1 fruit fly cellular context compared by ENCODE assay signal in the genomic region with DNA sequence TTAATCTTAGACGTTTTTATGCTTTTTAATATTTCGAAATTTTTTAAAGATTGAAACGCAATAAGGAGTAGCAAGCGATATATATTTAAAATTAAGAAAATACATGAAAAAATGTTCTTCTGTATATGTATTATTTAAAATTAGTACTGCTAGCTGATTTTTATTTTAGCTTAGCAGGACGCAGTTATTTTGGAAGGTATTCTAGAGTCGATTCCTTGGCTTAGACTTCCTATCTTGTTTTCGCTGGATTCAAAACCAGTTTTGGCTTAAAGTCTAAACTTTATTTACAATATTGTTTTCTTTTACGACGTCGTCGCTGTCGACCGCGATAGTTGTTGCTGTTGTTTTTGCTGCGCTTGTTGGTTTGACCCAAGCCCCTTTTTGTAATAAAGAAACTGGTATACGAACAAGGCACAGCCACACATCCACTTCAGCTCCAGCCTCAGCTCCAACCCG.
TF ChIP-seq lines count a peak whose summit lies in the region.

No protein-coding gene starts in this region.

TF ChIP-seq in whole organism, embryonic, 481 proteins besides CTCF, POLR2A, EP300 and RAD21 (continued from another document and continues in another):
- TF ChIP-seq CG43689 (GFP tag; IDR thresholded peaks at IDR 0.05; lab: Robert Waterston, UW) (0 out of 2 replicates have a peak, but pooled peaks have one; percentile 26), Bteb2 (GFP tag; optimal IDR thresholded peaks at IDR 0.05; lab: Kevin White, UChicago) (no peak), CG13894 (tag; optimal IDR thresholded peaks at IDR 0.05; lab: Kevin White, UChicago) (peak; percentile 29), tap (tag; optimal IDR thresholded peaks at IDR 0.05; lab: Kevin White, UChicago) (peak; percentile 61), CG10462 (GFP tag; optimal IDR thresholded peaks at IDR 0.05; lab: Kevin White, UChicago) (peak; percentile 1), repo (GFP tag; optimal IDR thresholded peaks at IDR 0.05; lab: Kevin White, UChicago) (no peak), gsb-n (tag; optimal IDR thresholded peaks at IDR 0.05; lab: Kevin White, UChicago) (peak; percentile 52), cad (GFP tag; optimal IDR thresholded peaks at IDR 0.05; lab: Kevin White, UChicago) (no peak), wek (GFP tag; optimal IDR thresholded peaks at IDR 0.05; lab: Kevin White, UChicago) (no peak), Doc3 (GFP tag; IDR thresholded peaks at IDR 0.05; lab: Robert Waterston, UW; ENCODE audit: partially characterized antibody) (no peak), dimm (GFP tag; IDR thresholded peaks at IDR 0.05; lab: Robert Waterston, UW) (no peak), Doc2 (GFP tag; IDR thresholded peaks at IDR 0.05; lab: Robert Waterston, UW) (no peak), jigr1 (GFP tag; IDR thresholded peaks at IDR 0.05; lab: Robert Waterston, UW) (peak; percentile 61; the same call in 1 of the 3 replicates), CG31388 (GFP tag; optimal IDR thresholded peaks at IDR 0.05; lab: Kevin White, UChicago) (no peak), bigmax (GFP tag; optimal IDR thresholded peaks at IDR 0.05; lab: Kevin White, UChicago) (no peak), Trl (optimal IDR thresholded peaks at IDR 0.05; lab: Kevin White, UChicago) (no peak), Trl (GFP tag; optimal IDR thresholded peaks at IDR 0.05; lab: Kevin White, UChicago) (no peak), Dfd (GFP tag; optimal IDR thresholded peaks at IDR 0.05; lab: Kevin White, UChicago) (no peak), CG3163 (GFP tag; optimal IDR thresholded peaks at IDR 0.05; lab: Kevin White, UChicago) (no peak), PHDP (tag; optimal IDR thresholded peaks at IDR 0.05; lab: Kevin White, UChicago) (peak; percentile 59), CG7987 (GFP tag; optimal IDR thresholded peaks at IDR 0.05; lab: Kevin White, UChicago) (no peak), CG5180 (GFP tag; optimal IDR thresholded peaks at IDR 0.05; lab: Kevin White, UChicago) (peak; percentile 53), CG12769 (tag; optimal IDR thresholded peaks at IDR 0.05; lab: Kevin White, UChicago) (peak; percentile 38), CG17361 (GFP tag; IDR thresholded peaks at IDR 0.05; lab: Robert Waterston, UW) (no peak; the same call in 2 of the 3 replicates), CG3995 (GFP tag; optimal IDR thresholded peaks at IDR 0.05; lab: Kevin White, UChicago) (no peak), shn (GFP tag; optimal IDR thresholded peaks at IDR 0.05; lab: Kevin White, UChicago) (no peak), run (tag; optimal IDR thresholded peaks at IDR 0.05; lab: Kevin White, UChicago) (no peak), Bdp1 (GFP tag; optimal IDR thresholded peaks at IDR 0.05; lab: Kevin White, UChicago) (no peak), luna (GFP tag; optimal IDR thresholded peaks at IDR 0.05; lab: Kevin White, UChicago) (no peak), TFAM (GFP tag; optimal IDR thresholded peaks at IDR 0.05; lab: Kevin White, UChicago) (no peak), CG7786 (GFP tag; optimal IDR thresholded peaks at IDR 0.05; lab: Kevin White, UChicago) (no peak), CG10366 (GFP tag; IDR thresholded peaks at IDR 0.05; lab: Robert Waterston, UW) (peak; percentile 55), CG9727 (GFP tag; optimal IDR thresholded peaks at IDR 0.05; lab: Kevin White, UChicago) (peak; percentile 30), CG2889 (GFP tag; IDR thresholded peaks at IDR 0.05; lab: Robert Waterston, UW) (no peak; the same call in 2 of the 3 replicates), p53 (GFP tag; optimal IDR thresholded peaks at IDR 0.05; lab: Kevin White, UChicago) (no peak), vnd (GFP tag; IDR thresholded peaks at IDR 0.05; lab: Robert Waterston, UW; ENCODE audit: partially characterized antibody) (no peak), jumu (GFP tag; optimal IDR thresholded peaks at IDR 0.05; lab: Kevin White, UChicago) (no peak), eyg (GFP tag; optimal IDR thresholded peaks at IDR 0.05; lab: Kevin White, UChicago) (no peak), Sox102F (GFP tag; optimal IDR thresholded peaks at IDR 0.05; lab: Kevin White, UChicago) (peak; percentile 58), CG7928 (GFP tag; optimal IDR thresholded peaks at IDR 0.05; lab: Kevin White, UChicago) (no peak), chif (GFP tag; optimal IDR thresholded peaks at IDR 0.05; lab: Kevin White, UChicago) (no peak), CG4730 (GFP tag; IDR thresholded peaks at IDR 0.05; lab: Robert Waterston, UW) (peak; percentile 42; the same call in 1 of the 2 replicates), Kr (GFP tag; optimal IDR thresholded peaks at IDR 0.05; lab: Kevin White, UChicago) (no peak), BEAF-32 (GFP tag; optimal IDR thresholded peaks at IDR 0.05; lab: Kevin White, UChicago) (no peak), fd64A (GFP tag; optimal IDR thresholded peaks at IDR 0.05; lab: Kevin White, UChicago) (no peak), twi (tag; optimal IDR thresholded peaks at IDR 0.05; lab: Kevin White, UChicago) (no peak), Gsc (GFP tag; IDR thresholded peaks at IDR 0.05; lab: Robert Waterston, UW) (no peak), Antp (GFP tag; optimal IDR thresholded peaks at IDR 0.05; lab: Kevin White, UChicago) (no peak), CG6272 (GFP tag; IDR thresholded peaks at IDR 0.05; lab: Robert Waterston, UW) (0 out of 2 replicates have a peak, but pooled peaks have one; percentile 16), zen (tag; optimal IDR thresholded peaks at IDR 0.05; lab: Kevin White, UChicago) (no peak), CG2678 (tag; optimal IDR thresholded peaks at IDR 0.05; lab: Kevin White, UChicago) (peak; percentile 79), Tbp (GFP tag; optimal IDR thresholded peaks at IDR 0.05; lab: Kevin White, UChicago) (no peak), CG9609 (GFP tag; optimal IDR thresholded peaks at IDR 0.05; lab: Kevin White, UChicago) (no peak), gcm (GFP tag; optimal IDR thresholded peaks at IDR 0.05; lab: Kevin White, UChicago) (peak; percentile 56), CG15073 (GFP tag; optimal IDR thresholded peaks at IDR 0.05; lab: Kevin White, UChicago) (no peak), CG13775 (GFP tag; optimal IDR thresholded peaks at IDR 0.05; lab: Kevin White, UChicago) (no peak), disco-r (GFP tag; optimal IDR thresholded peaks at IDR 0.05; lab: Kevin White, UChicago) (no peak), crol (GFP tag; IDR thresholded peaks at IDR 0.05; lab: Robert Waterston, UW) (no peak), CG11504 (tag; optimal IDR thresholded peaks at IDR 0.05; lab: Kevin White, UChicago) (peak; percentile 72), pnt (GFP tag; optimal IDR thresholded peaks at IDR 0.05; lab: Kevin White, UChicago) (no peak), onecut (GFP tag; IDR thresholded peaks at IDR 0.05; lab: Robert Waterston, UW) (peak; percentile 50), sens-2 (GFP tag; IDR thresholded peaks at IDR 0.05; lab: Robert Waterston, UW) (no peak), Fer2 (tag; optimal IDR thresholded peaks at IDR 0.05; lab: Kevin White, UChicago) (no peak), CG16815 (GFP tag; optimal IDR thresholded peaks at IDR 0.05; lab: Kevin White, UChicago) (peak; percentile 11), Dref (GFP tag; IDR thresholded peaks at IDR 0.05; lab: Robert Waterston, UW) (no peak), hbn (GFP tag; IDR thresholded peaks at IDR 0.05; lab: Robert Waterston, UW; ENCODE audit: partially characterized antibody) (no peak), chn (GFP tag; optimal IDR thresholded peaks at IDR 0.05; lab: Kevin White, UChicago) (no peak), CG11723 (GFP tag; optimal IDR thresholded peaks at IDR 0.05; lab: Kevin White, UChicago) (no peak), fu2 (GFP tag; optimal IDR thresholded peaks at IDR 0.05; lab: Kevin White, UChicago) (no peak), CG34376 (GFP tag; optimal IDR thresholded peaks at IDR 0.05; lab: Kevin White, UChicago) (no peak), zen2 (GFP tag; IDR thresholded peaks at IDR 0.05; lab: Robert Waterston, UW; ENCODE audit: partially characterized antibody) (no peak), ftz-f1 (GFP tag; optimal IDR thresholded peaks at IDR 0.05; lab: Kevin White, UChicago) (no peak), CG6254 (GFP tag; optimal IDR thresholded peaks at IDR 0.05; lab: Kevin White, UChicago) (no peak), peb (GFP tag; IDR thresholded peaks at IDR 0.05; lab: Robert Waterston, UW) (peak; percentile 66), CG18476 (GFP tag; optimal IDR thresholded peaks at IDR 0.05; lab: Kevin White, UChicago) (no peak), CrebB (tag; optimal IDR thresholded peaks at IDR 0.05; lab: Kevin White, UChicago) (no peak), wdn (GFP tag; IDR thresholded peaks at IDR 0.05; lab: Robert Waterston, UW) (no peak; the same call in 1 of the 2 replicates), CG31224 (GFP tag; IDR thresholded peaks at IDR 0.05; lab: Robert Waterston, UW) (no peak), CG18262 (tag; optimal IDR thresholded peaks at IDR 0.05; lab: Kevin White, UChicago) (peak; percentile 65), CG8388 (GFP tag; optimal IDR thresholded peaks at IDR 0.05; lab: Kevin White, UChicago) (peak; percentile 54), ind (GFP tag; optimal IDR thresholded peaks at IDR 0.05; lab: Kevin White, UChicago) (no peak), slbo (GFP tag; IDR thresholded peaks at IDR 0.05; lab: Robert Waterston, UW) (peak; percentile 52), Fer1 (GFP tag; optimal IDR thresholded peaks at IDR 0.05; lab: Kevin White, UChicago) (peak; percentile 39), Dbx (GFP tag; IDR thresholded peaks at IDR 0.05; lab: Robert Waterston, UW) (no peak), CG1603 (tag; optimal IDR thresholded peaks at IDR 0.05; lab: Kevin White, UChicago) (no peak), tna (GFP tag; IDR thresholded peaks at IDR 0.05; lab: Robert Waterston, UW; ENCODE audit: partially characterized antibody) (no peak), CG15011 (GFP tag; optimal IDR thresholded peaks at IDR 0.05; lab: Kevin White, UChicago) (no peak), Deaf1 (tag; optimal IDR thresholded peaks at IDR 0.05; lab: Kevin White, UChicago) (peak; percentile 20), CG17328 (GFP tag; IDR thresholded peaks at IDR 0.05; lab: Robert Waterston, UW) (peak; percentile 57), CG12942 (GFP tag; optimal IDR thresholded peaks at IDR 0.05; lab: Kevin White, UChicago) (no peak), CG3726 (GFP tag; IDR thresholded peaks at IDR 0.05; lab: Robert Waterston, UW) (no peak), CG12659 (GFP tag; optimal IDR thresholded peaks at IDR 0.05; lab: Kevin White, UChicago) (peak; percentile 4), Spps (tag; optimal IDR thresholded peaks at IDR 0.05; lab: Kevin White, UChicago) (no peak), sisA (GFP tag; IDR thresholded peaks at IDR 0.05; lab: Robert Waterston, UW) (peak; percentile 59), Atf-2 (GFP tag; optimal IDR thresholded peaks at IDR 0.05; lab: Kevin White, UChicago) (no peak), bsh (GFP tag; optimal IDR thresholded peaks at IDR 0.05; lab: Kevin White, UChicago) (peak in 1 of 2 experiments; percentile 72), CG8478 (optimal IDR thresholded peaks at IDR 0.05; lab: Kevin White, UChicago) (no peak), ATbp (GFP tag; optimal IDR thresholded peaks at IDR 0.05; lab: Kevin White, UChicago) (peak; percentile 37), Ptx1 (GFP tag; IDR thresholded peaks at IDR 0.05; lab: Robert Waterston, UW) (peak; percentile 77), Oaz (GFP tag; IDR thresholded peaks at IDR 0.05; lab: Robert Waterston, UW) (0 out of 2 replicates have a peak, but pooled peaks have one; percentile 20), CG18599 (GFP tag; optimal IDR thresholded peaks at IDR 0.05; lab: Kevin White, UChicago) (peak; percentile 61), zfh1 (GFP tag; IDR thresholded peaks at IDR 0.05; lab: Robert Waterston, UW) (peak; percentile 51; the same call in 1 of the 3 replicates), B-H1 (GFP tag; IDR thresholded peaks at IDR 0.05; lab: Robert Waterston, UW) (peak; percentile 53), mam (GFP tag; optimal IDR thresholded peaks at IDR 0.05; lab: Kevin White, UChicago) (no peak), cas (GFP tag; IDR thresholded peaks at IDR 0.05; lab: Robert Waterston, UW) (no peak), Ada2b (GFP tag; IDR thresholded peaks at IDR 0.05; lab: Robert Waterston, UW) (peak; percentile 23; the same call in 1 of the 2 replicates), CG4282 (GFP tag; optimal IDR thresholded peaks at IDR 0.05; lab: Kevin White, UChicago) (no peak), Blimp-1 (GFP tag; optimal IDR thresholded peaks at IDR 0.05; lab: Kevin White, UChicago) (peak; percentile 32), CG12391 (tag; optimal IDR thresholded peaks at IDR 0.05; lab: Kevin White, UChicago) (peak; percentile 63), sna (GFP tag; IDR thresholded peaks at IDR 0.05; lab: Robert Waterston, UW; ENCODE audit: partially characterized antibody) (no peak), CkIIα-i1 (GFP tag; IDR thresholded peaks at IDR 0.05; lab: Robert Waterston, UW) (no peak), pan (optimal IDR thresholded peaks at IDR 0.05; lab: Kevin White, UChicago) (no peak), pan (GFP tag; optimal IDR thresholded peaks at IDR 0.05 in 1 of 2, IDR thresholded peaks at IDR 0.05 in 1 of 2) (peak in 1 of 2 experiments; percentile 53), NfI (GFP tag; optimal IDR thresholded peaks at IDR 0.05; lab: Kevin White, UChicago) (peak; percentile 2), Eip74EF (GFP tag; optimal IDR thresholded peaks at IDR 0.05; lab: Kevin White, UChicago) (peak in 1 of 2 experiments; percentile 75), CG30431 (GFP tag; optimal IDR thresholded peaks at IDR 0.05; lab: Kevin White, UChicago) (no peak), Camta (GFP tag; optimal IDR thresholded peaks at IDR 0.05; lab: Kevin White, UChicago) (no peak), CG12155 (GFP tag; optimal IDR thresholded peaks at IDR 0.05; lab: Kevin White, UChicago) (no peak), zfh2 (GFP tag; optimal IDR thresholded peaks at IDR 0.05; lab: Kevin White, UChicago) (no peak), cwo (GFP tag; optimal IDR thresholded peaks at IDR 0.05; lab: Kevin White, UChicago) (peak; percentile 24), Dll (GFP tag; IDR thresholded peaks at IDR 0.05; lab: Robert Waterston, UW; ENCODE audit: partially characterized antibody) (no peak), CG3838 (GFP tag; optimal IDR thresholded peaks at IDR 0.05; lab: Kevin White, UChicago) (no peak), prd (optimal IDR thresholded peaks at IDR 0.05; lab: Kevin White, UChicago) (no peak), prd (GFP tag; IDR thresholded peaks at IDR 0.05; lab: Robert Waterston, UW) (peak; percentile 73), salm (tag; optimal IDR thresholded peaks at IDR 0.05; lab: Kevin White, UChicago) (peak; percentile 37), bab2 (GFP tag; optimal IDR thresholded peaks at IDR 0.05; lab: Kevin White, UChicago) (no peak), CG2202 (tag; optimal IDR thresholded peaks at IDR 0.05; lab: Kevin White, UChicago) (no peak), az2 (GFP tag; optimal IDR thresholded peaks at IDR 0.05; lab: Kevin White, UChicago) (peak; percentile 34), CG30403 (GFP tag; optimal IDR thresholded peaks at IDR 0.05; lab: Kevin White, UChicago) (no peak)
